Worm (Caenorhabditis elegans) whole organism, early embryonic: ENCODE measurements around the gene sec-24.1.
A peak's percentile ranks its signal among the peaks of the same experiment; 100 is the strongest.

ENCODE experiments used
- B0310.2 ChIP-seq: sonication (generic microtip); optimal IDR thresholded peaks from 2 replicates; lab custom pipeline; 2016; ENCODE audit warnings: mild to moderate bottlenecking, missing genetic modification characterization, missing compliant biosample characterization
- F13C5.2 ChIP-seq: sonication (generic microtip); optimal IDR thresholded peaks from 2 replicates; lab custom pipeline; 2017; ENCODE audit warnings: mild to moderate bottlenecking, missing genetic modification characterization, inconsistent platforms, missing compliant biosample characterization
- aly-1 ChIP-seq: sonication (generic microtip); optimal IDR thresholded peaks from 2 replicates; lab custom pipeline; 2016; ENCODE audit warnings: missing genetic modification characterization, missing compliant biosample characterization
- ama-1 ChIP-seq: fragments of 150-350 bp; optimal IDR thresholded peaks from 2 replicates; lab custom pipeline; 2014
- ceh-13 ChIP-seq: fragments of 200-800 bp; sonication (Bioruptor generic); optimal IDR thresholded peaks from 2 replicates; lab custom pipeline; 2018; ENCODE audit warnings: mild to moderate bottlenecking, missing genetic modification characterization, missing compliant biosample characterization
- ceh-36 ChIP-seq: sonication (generic microtip); optimal IDR thresholded peaks from 2 replicates; lab custom pipeline; 2016; ENCODE audit warnings: missing genetic modification characterization, inconsistent platforms, missing compliant biosample characterization
- ets-7 ChIP-seq: sonication (generic microtip); optimal IDR thresholded peaks from 2 replicates; lab custom pipeline; 2016; ENCODE audit warnings: missing genotype, missing genetic modification characterization, missing compliant biosample characterization
- flt-1 ChIP-seq: fragments of 200-800 bp; sonication (Bioruptor generic); IDR thresholded peaks from 2 replicates; pipeline ENCODE4 v1.3.6; 2022; ENCODE audit warnings: missing genetic modification characterization, missing compliant biosample characterization
- hmbx-1 ChIP-seq: sonication (generic microtip); optimal IDR thresholded peaks from 2 replicates; lab custom pipeline; 2016; ENCODE audit warnings: mild to moderate bottlenecking, missing genetic modification characterization, missing compliant biosample characterization
- hmg-4 ChIP-seq: fragments of 200-800 bp; sonication (Bioruptor generic); optimal IDR thresholded peaks from 2 replicates; lab custom pipeline; 2018; ENCODE audit warnings: mild to moderate bottlenecking, missing genetic modification characterization, missing compliant biosample characterization
- hnd-1 ChIP-seq: sonication (generic microtip); optimal IDR thresholded peaks from 2 replicates; lab custom pipeline; 2016; ENCODE audit warnings: missing genetic modification characterization, missing compliant biosample characterization
- pes-1 ChIP-seq: fragments of 200-800 bp; sonication (Bioruptor generic); IDR thresholded peaks from 2 replicates; pipeline ENCODE4 v1.3.6; 2022; ENCODE audit warnings: missing genetic modification reagents, missing genetic modification characterization, missing compliant biosample characterization
- scrt-1 ChIP-seq: fragments of 200-800 bp; sonication (Bioruptor generic); IDR thresholded peaks from 2 replicates; pipeline ENCODE4 v1.3.6; 2022; ENCODE audit warnings: missing genetic modification characterization, missing compliant biosample characterization
- sea-1 ChIP-seq: fragments of 200-800 bp; sonication (Bioruptor generic); conservative IDR thresholded peaks from 2 replicates; pipeline ENCODE4 v1.3.6; 2022; ENCODE audit warnings: missing genetic modification characterization, missing compliant biosample characterization
- tbx-11 ChIP-seq: fragments of 200-800 bp; sonication (Bioruptor generic); IDR thresholded peaks from 2 replicates; pipeline ENCODE4 v1.3.6; 2022; ENCODE audit warnings: missing genetic modification characterization, missing compliant biosample characterization
- tbx-37 ChIP-seq: fragments of 200-800 bp; sonication (Bioruptor generic); conservative IDR thresholded peaks from 2 replicates; pipeline ENCODE4 v1.3.6; 2022; ENCODE audit warnings: missing genetic modification reagents, missing genetic modification characterization, missing compliant biosample characterization
- tra-4 ChIP-seq: sonication (generic microtip); optimal IDR thresholded peaks from 2 replicates; lab custom pipeline; 2017; ENCODE audit warnings: missing genetic modification characterization, missing compliant biosample characterization

The sec-24.1 gene

DNA sequence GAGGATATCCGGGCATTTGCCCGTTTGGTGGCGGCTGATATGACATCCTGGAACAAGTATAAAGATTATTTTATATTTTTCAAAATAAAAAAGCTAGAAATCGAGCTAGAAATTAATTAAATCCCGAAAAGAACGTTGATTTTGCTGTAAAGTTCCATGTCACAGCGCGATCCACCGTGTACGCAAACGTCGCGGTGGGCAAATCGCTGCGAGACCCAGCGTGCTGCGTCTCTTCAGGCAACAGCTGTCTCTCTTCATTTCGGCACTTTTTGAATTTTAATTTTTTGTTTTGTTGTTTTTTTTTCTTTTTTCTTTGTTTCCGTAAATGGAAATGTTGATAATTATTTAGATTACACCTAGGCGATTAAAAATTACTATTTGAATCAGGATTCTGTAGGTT lies at the start of gene sec-24.1:
sec-24.1 (minus strand) TSS at position 49 of the 400 bp plus-strand sequence.
- TF ChIP-seq pes-1 (GFP tag; lab: Robert Waterston, UW): 0 out of 2 replicates have a peak, but pooled peaks have one; percentile 44
- no peak for TF ChIP-seq hmg-4 (GFP tag; lab: Kevin White, UChicago)
- TF ChIP-seq ama-1 (lab: Kevin White, UChicago): no peak
- peak; percentile 47 for TF ChIP-seq F13C5.2 (tag; lab: Kevin White, UChicago)

DNA sequence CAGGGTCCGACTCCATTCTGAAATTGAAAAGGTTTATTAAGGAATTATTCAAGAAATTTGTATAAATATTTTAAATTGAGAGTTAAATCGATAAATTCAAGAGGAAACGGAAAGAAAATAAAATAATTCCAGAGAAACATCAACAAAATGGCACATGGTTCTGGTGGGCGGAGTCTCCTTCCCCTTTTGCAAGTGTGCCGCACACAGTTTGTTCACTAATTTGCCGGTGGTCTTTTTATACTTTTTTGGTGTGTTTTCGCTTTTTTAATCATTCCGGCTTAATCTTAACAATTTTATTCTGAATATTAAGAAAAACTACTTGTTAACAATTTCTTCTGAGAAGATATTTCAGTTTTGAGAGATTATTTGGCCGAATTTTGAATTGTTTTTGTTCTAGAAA lies 38.9 kb upstream of the sec-24.1 start, which contains the start of the genes ragc-1 and Y24F12A.1:
ragc-1 (minus strand) TSS at position 25 of the 400 bp plus-strand sequence.
Y24F12A.1 (plus strand) TSS at position 346 of the 400 bp plus-strand sequence.
- no peak for TF ChIP-seq aly-1 (tag; lab: Kevin White, UChicago)
- 0 out of 2 replicates have a peak, but pooled peaks have one; percentile 57 for TF ChIP-seq sea-1 (GFP tag; lab: Robert Waterston, UW)
- TF ChIP-seq hnd-1 (tag; lab: Kevin White, UChicago): no peak
- no peak for TF ChIP-seq B0310.2 (tag; lab: Kevin White, UChicago)
- no peak for TF ChIP-seq hmbx-1 (tag; lab: Kevin White, UChicago)
- TF ChIP-seq tbx-37 (GFP tag; lab: Robert Waterston, UW): 0 out of 2 replicates have a peak, but pooled peaks have one; percentile 29
- TF ChIP-seq ceh-13 (GFP tag; lab: Kevin White, UChicago): no peak
- TF ChIP-seq F13C5.2 (tag; lab: Kevin White, UChicago): peak; percentile 16
- TF ChIP-seq scrt-1: 0 out of 2 replicates have a peak, but pooled peaks have one; percentile 37
- no peak for TF ChIP-seq hmg-4 (GFP tag; lab: Kevin White, UChicago)
- peak; percentile 74 for TF ChIP-seq pes-1 (GFP tag; lab: Robert Waterston, UW)
- peak; percentile 33; the same call in 1 of the 2 replicates for TF ChIP-seq flt-1
- TF ChIP-seq ceh-36 (tag; lab: Kevin White, UChicago): peak; percentile 62

DNA sequence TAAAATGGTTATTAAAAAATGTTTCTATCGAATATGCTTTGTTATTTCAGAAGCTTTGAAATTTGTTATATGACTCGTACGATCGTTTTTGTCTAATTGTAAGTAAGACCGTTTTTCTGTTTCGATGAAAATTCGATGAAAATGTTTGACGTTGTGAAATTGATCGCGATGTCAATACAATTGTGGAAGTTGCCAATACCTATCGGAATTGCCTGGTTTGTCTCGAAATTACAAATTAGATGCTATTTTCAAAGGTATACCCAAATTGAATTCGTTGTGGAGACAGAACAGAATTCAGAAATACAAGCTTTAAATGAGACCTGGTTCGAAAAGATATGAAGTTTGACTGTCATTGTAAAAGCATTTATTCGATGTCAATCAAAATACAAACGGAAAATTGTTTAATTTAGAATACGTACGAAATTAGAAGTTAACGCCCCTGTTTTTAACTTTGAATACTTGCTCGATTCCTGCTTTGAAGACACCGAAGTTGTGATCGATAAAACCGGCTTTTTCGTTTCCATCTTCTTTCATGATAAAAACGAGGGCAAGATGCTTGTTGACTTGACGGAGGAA lies 37.4 kb upstream of the sec-24.1 start:
- TF ChIP-seq tbx-37 (GFP tag; lab: Robert Waterston, UW): no peak
- TF ChIP-seq flt-1: no peak
- no peak for TF ChIP-seq sea-1 (GFP tag; lab: Robert Waterston, UW)
- TF ChIP-seq ama-1 (lab: Kevin White, UChicago): no peak
- no peak for TF ChIP-seq tra-4
- no peak for TF ChIP-seq pes-1 (GFP tag; lab: Robert Waterston, UW)
- no peak for TF ChIP-seq hmbx-1 (tag; lab: Kevin White, UChicago)
- TF ChIP-seq ceh-13 (GFP tag; lab: Kevin White, UChicago): no peak
- TF ChIP-seq ets-7: no peak
- no peak for TF ChIP-seq aly-1 (tag; lab: Kevin White, UChicago)
- TF ChIP-seq F13C5.2 (tag; lab: Kevin White, UChicago): no peak
- no peak for TF ChIP-seq ceh-36 (tag; lab: Kevin White, UChicago)
- no peak for TF ChIP-seq hmg-4 (GFP tag; lab: Kevin White, UChicago)
- TF ChIP-seq tbx-11 (GFP tag; lab: Robert Waterston, UW): no peak
- TF ChIP-seq hnd-1 (tag; lab: Kevin White, UChicago): no peak
- TF ChIP-seq scrt-1: no peak
- TF ChIP-seq B0310.2 (tag; lab: Kevin White, UChicago): no peak

DNA sequence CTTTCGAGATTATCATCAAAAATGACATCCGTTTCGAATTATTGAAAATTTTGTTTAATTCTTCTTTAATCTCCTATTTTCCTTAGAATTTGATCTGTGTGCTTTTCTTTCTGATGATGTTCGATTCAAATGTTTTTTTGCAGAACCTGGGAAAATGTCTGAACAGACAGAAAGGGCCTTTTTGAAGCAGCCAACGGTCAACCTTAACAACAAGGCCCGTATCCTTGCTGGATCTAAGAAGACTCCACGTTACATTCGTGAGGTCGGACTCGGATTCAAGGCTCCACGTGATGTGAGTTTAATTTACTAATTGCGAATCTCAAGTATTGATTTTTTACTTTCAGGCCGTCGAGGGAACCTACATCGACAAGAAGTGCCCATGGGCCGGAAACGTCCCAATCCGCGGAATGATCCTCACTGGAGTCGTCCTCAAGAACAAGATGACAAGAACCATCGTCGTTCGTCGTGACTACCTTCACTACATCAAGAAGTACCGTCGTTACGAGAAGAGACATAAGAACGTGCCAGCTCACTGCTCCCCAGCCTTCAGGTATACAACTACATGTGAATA lies 36.6 kb upstream of the sec-24.1 start, which contains the start of gene rps-11:
rps-11 (plus strand) TSS at position 144 of the 571 bp plus-strand sequence.
- TF ChIP-seq tbx-37 (GFP tag; lab: Robert Waterston, UW) (no peak), ceh-13 (GFP tag; lab: Kevin White, UChicago) (no peak), sea-1 (GFP tag; lab: Robert Waterston, UW) (no peak), hnd-1 (tag; lab: Kevin White, UChicago) (no peak)

DNA sequence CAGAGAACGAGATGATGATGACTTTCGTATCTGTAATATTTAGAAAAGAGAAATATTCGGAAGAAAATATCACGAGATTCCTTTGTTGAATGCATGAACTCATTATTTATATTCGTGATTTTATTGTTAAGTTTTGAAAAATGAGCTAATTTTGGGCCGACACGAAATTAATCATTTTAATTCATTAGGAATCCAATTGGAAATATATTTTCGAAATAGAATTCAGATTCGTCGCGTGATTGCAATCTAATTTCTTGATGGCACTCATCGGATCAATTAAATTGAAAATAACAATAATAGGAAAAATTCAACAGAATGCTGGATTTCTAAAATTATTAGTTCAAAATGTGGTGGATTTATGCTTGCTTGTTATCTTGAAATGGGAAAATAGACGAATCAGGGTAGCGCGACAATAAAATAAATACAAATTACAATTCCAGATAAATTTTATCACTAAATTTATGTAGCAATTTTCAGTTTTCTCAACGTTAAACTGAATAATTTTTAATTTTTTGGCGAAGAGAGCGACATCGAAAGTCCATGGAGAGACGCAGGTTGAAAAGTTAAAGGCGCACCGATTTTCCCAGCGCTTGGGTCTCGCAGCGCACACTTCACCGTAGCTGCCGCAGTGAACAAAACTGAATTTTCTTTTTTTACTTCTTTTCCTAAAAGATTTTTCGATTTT lies 35.9 kb upstream of the sec-24.1 start:
- peak; percentile 38; the same call in 1 of the 2 replicates for TF ChIP-seq pes-1 (GFP tag; lab: Robert Waterston, UW)
- TF ChIP-seq B0310.2 (tag; lab: Kevin White, UChicago): peak; percentile 79
- TF ChIP-seq tra-4: peak; percentile 41
- TF ChIP-seq aly-1 (tag; lab: Kevin White, UChicago): no peak
- TF ChIP-seq F13C5.2 (tag; lab: Kevin White, UChicago): peak; percentile 72
- peak; percentile 71 for TF ChIP-seq ama-1 (lab: Kevin White, UChicago)
- peak; percentile 23 for TF ChIP-seq hmg-4 (GFP tag; lab: Kevin White, UChicago)
- TF ChIP-seq hmbx-1 (tag; lab: Kevin White, UChicago): peak; percentile 14
- TF ChIP-seq scrt-1: no peak; the same call in 1 of the 2 replicates
- no peak for TF ChIP-seq sea-1 (GFP tag; lab: Robert Waterston, UW)
- TF ChIP-seq ets-7: no peak
- peak; percentile 13 for TF ChIP-seq hnd-1 (tag; lab: Kevin White, UChicago)
- 0 out of 2 replicates have a peak, but pooled peaks have one; percentile 12 for TF ChIP-seq flt-1
- peak; percentile 11 for TF ChIP-seq ceh-36 (tag; lab: Kevin White, UChicago)
- peak; percentile 30 for TF ChIP-seq tbx-37 (GFP tag; lab: Robert Waterston, UW)
- no peak for TF ChIP-seq tbx-11 (GFP tag; lab: Robert Waterston, UW)

DNA sequence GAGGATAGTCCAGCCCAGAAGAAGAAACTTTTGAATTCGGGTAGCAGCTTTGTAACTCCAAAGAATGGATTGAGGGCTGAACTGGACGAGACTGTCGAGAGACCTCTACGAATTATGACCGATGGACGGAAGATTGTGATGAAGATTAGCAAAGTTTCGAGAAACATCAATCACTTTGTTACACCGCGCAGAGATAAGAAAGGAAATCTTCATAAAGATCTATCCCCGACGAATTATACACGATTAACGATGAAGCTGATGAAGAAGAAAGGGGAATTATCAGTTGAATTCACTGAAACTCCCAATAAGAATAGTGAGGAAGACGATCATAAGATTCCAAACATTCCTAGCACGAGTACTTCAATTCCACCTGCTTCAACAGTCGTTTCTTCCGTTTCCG lies 33.7 kb upstream of the sec-24.1 start:
- TF ChIP-seq pes-1 (GFP tag; lab: Robert Waterston, UW): no peak
- TF ChIP-seq hnd-1 (tag; lab: Kevin White, UChicago): no peak
- TF ChIP-seq F13C5.2 (tag; lab: Kevin White, UChicago): no peak
- TF ChIP-seq flt-1: no peak
- no peak for TF ChIP-seq B0310.2 (tag; lab: Kevin White, UChicago)
- TF ChIP-seq hmbx-1 (tag; lab: Kevin White, UChicago): no peak
